Worm (Caenorhabditis elegans) whole organism, L3 larva: Measurements from ENCODE around the gene Y82E9BR.22.

Source experiments
- R02D3.7 ChIP-seq: fragments of 150-350 bp; optimal IDR thresholded peaks from 2 replicates; lab custom pipeline; 2014; ENCODE audit warnings: missing biosample characterization, missing genetic modification characterization
- ZK546.5 ChIP-seq: sonication (generic microtip); optimal IDR thresholded peaks from 2 replicates; lab custom pipeline; 2017; ENCODE audit warnings: missing biosample characterization, missing genetic modification characterization
- ama-1 ChIP-seq: fragments of 150-350 bp; optimal IDR thresholded peaks from 2 replicates; lab custom pipeline; 2018
- ceh-16 ChIP-seq: sonication (generic microtip); optimal IDR thresholded peaks from 2 replicates; lab custom pipeline; 2017; ENCODE audit warnings: missing biosample characterization, missing genetic modification characterization
- ceh-9 ChIP-seq: sonication (generic microtip); optimal IDR thresholded peaks from 2 replicates; lab custom pipeline; 2018; ENCODE audit warnings: missing biosample characterization, missing genetic modification characterization
- egl-27 ChIP-seq: sonication (generic microtip); optimal IDR thresholded peaks from 4 replicates; lab custom pipeline; 2017; ENCODE audit warnings: missing biosample characterization, missing genetic modification reagents, missing genetic modification characterization
- egl-5 ChIP-seq: fragments of 150-350 bp; optimal IDR thresholded peaks from 2 replicates; lab custom pipeline; 2017; ENCODE audit warnings: missing biosample characterization, missing genetic modification reagents, missing genetic modification characterization, inconsistent platforms
- elt-1 ChIP-seq: fragments of 150-350 bp; optimal IDR thresholded peaks from 2 replicates; lab custom pipeline; 2014; ENCODE audit warnings: missing biosample characterization, missing genetic modification characterization
- elt-2 ChIP-seq: sonication (generic microtip); optimal IDR thresholded peaks from 2 replicates; lab custom pipeline; 2016; ENCODE audit warnings: missing genetic modification reagents, mild to moderate bottlenecking, missing genetic modification characterization, missing compliant biosample characterization
- fkh-10 ChIP-seq: sonication (generic microtip); optimal IDR thresholded peaks from 2 replicates; lab custom pipeline; 2017; ENCODE audit warnings: missing biosample characterization, missing genetic modification reagents, missing genetic modification characterization
- fkh-2 ChIP-seq: fragments of 150-350 bp; optimal IDR thresholded peaks from 2 replicates; lab custom pipeline; 2014; ENCODE audit warnings: missing biosample characterization, missing genetic modification reagents, missing genetic modification characterization
- fos-1 ChIP-seq: fragments of 150-350 bp; optimal IDR thresholded peaks from 2 replicates; lab custom pipeline; 2014; ENCODE audit warnings: missing biosample characterization, missing genetic modification characterization
- hmg-11 ChIP-seq: sonication (generic microtip); optimal IDR thresholded peaks from 2 replicates; lab custom pipeline; 2016; ENCODE audit warnings: missing genetic modification characterization, missing compliant biosample characterization
- lin-15B ChIP-seq: fragments of 150-350 bp; optimal IDR thresholded peaks from 2 replicates; lab custom pipeline; 2014; ENCODE audit warnings: missing biosample characterization, missing genetic modification characterization
- lin-39 ChIP-seq: fragments of 150-350 bp; optimal IDR thresholded peaks from 2 replicates; lab custom pipeline; 2018; ENCODE audit warnings: missing biosample characterization, missing genetic modification reagents, missing genetic modification characterization
- lsy-12 ChIP-seq: sonication (generic microtip); optimal IDR thresholded peaks from 2 replicates; lab custom pipeline; 2016; ENCODE audit warnings: mild to moderate bottlenecking, missing genetic modification characterization, missing compliant biosample characterization
- mdl-1 ChIP-seq: fragments of 150-350 bp; optimal IDR thresholded peaks from 2 replicates; lab custom pipeline; 2014; ENCODE audit warnings: missing biosample characterization, missing genetic modification characterization
- nfya-1 ChIP-seq: sonication (generic microtip); optimal IDR thresholded peaks from 2 replicates; lab custom pipeline; 2017; ENCODE audit warnings: missing genetic modification characterization, mild to moderate bottlenecking, missing compliant biosample characterization, antibody characterized with exemption, moderate library complexity; ENCODE audit not compliant: insufficient read depth
- nhr-11 ChIP-seq: fragments of 150-350 bp; optimal IDR thresholded peaks from 2 replicates; lab custom pipeline; 2014; ENCODE audit warnings: missing biosample characterization, missing genetic modification characterization
- nhr-12 ChIP-seq: fragments of 150-350 bp; optimal IDR thresholded peaks from 2 replicates; lab custom pipeline; 2014; ENCODE audit warnings: missing biosample characterization, missing genetic modification characterization
- nhr-237 ChIP-seq: fragments of 150-350 bp; optimal IDR thresholded peaks from 2 replicates; lab custom pipeline; 2014; ENCODE audit warnings: missing biosample characterization, missing genetic modification characterization
- nhr-28 ChIP-seq: fragments of 150-350 bp; optimal IDR thresholded peaks from 2 replicates; lab custom pipeline; 2014; ENCODE audit warnings: missing biosample characterization, missing genetic modification characterization
- nhr-67 ChIP-seq: fragments of 150-350 bp; optimal IDR thresholded peaks from 2 replicates; lab custom pipeline; 2014; ENCODE audit warnings: missing biosample characterization, missing genetic modification characterization
- nhr-76 ChIP-seq: fragments of 150-350 bp; sonication (generic microtip); optimal IDR thresholded peaks from 5 replicates; lab custom pipeline; 2014; ENCODE audit warnings: missing biosample characterization, missing genetic modification characterization
- pha-4 ChIP-seq: fragments of 150-350 bp; optimal IDR thresholded peaks from 2 replicates; lab custom pipeline; 2014; ENCODE audit warnings: missing biosample characterization, missing genetic modification reagents, missing genetic modification characterization
- pqm-1 ChIP-seq: fragments of 150-350 bp; optimal IDR thresholded peaks from 2 replicates; lab custom pipeline; 2017; ENCODE audit warnings: missing biosample characterization, missing genetic modification characterization, inconsistent platforms
- sea-2 ChIP-seq: fragments of 150-350 bp; sonication (generic microtip); optimal IDR thresholded peaks from 4 replicates; lab custom pipeline; 2014; ENCODE audit warnings: missing biosample characterization, missing genetic modification reagents, missing genetic modification characterization
- tbx-2 ChIP-seq: sonication (generic microtip); optimal IDR thresholded peaks from 2 replicates; lab custom pipeline; 2016; ENCODE audit warnings: mild to moderate bottlenecking, missing genetic modification characterization, missing compliant biosample characterization
- unc-62 ChIP-seq: fragments of 150-350 bp; sonication (generic microtip); optimal IDR thresholded peaks from 4 replicates; lab custom pipeline; 2014; ENCODE audit warnings: missing biosample characterization, missing genetic modification reagents, missing genetic modification characterization
- ztf-11 ChIP-seq: fragments of 150-350 bp; optimal IDR thresholded peaks from 2 replicates; lab custom pipeline; 2014; ENCODE audit warnings: missing biosample characterization, missing genetic modification characterization
- ztf-4 ChIP-seq: fragments of 150-350 bp; optimal IDR thresholded peaks from 2 replicates; lab custom pipeline; 2014; ENCODE audit warnings: missing biosample characterization, missing genetic modification characterization

Y82E9BR.22 gene

DNA sequence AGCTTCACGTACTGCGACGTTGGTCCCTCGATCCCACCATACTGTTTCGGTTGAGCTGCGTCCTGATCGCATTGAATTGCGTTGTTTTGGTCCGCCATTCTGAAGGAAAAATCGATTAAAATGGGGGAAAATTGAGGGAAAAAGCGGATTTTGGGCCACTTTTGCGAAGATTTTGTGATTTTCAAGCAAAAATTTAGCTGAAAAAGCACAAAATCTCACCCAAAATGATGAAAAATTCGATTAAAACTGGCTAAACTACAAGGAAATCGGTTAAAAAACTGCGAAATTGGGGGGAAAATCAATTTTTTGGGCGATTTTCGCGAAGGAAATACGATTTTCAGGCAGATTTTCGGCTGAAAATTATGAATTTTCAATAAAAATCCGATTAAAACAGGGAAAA is 8.1 kb upstream of the Y82E9BR.22 start, which contains the start of gene elc-1:
elc-1 (minus strand) TSS at position 101 of the 400 bp plus-strand sequence.
- no peak for TF ChIP-seq lin-39 (tag; lab: Kevin White, UChicago)
- TF ChIP-seq nhr-237 (tag; lab: Kevin White, UChicago): no peak
- TF ChIP-seq R02D3.7: no peak
- no peak for TF ChIP-seq egl-5
- no peak for TF ChIP-seq sea-2 (GFP tag; lab: Kevin White, UChicago)
- no peak for TF ChIP-seq fos-1 (tag; lab: Kevin White, UChicago)
- TF ChIP-seq ceh-9 (tag; lab: Kevin White, UChicago): no peak
- no peak for TF ChIP-seq nfya-1
- TF ChIP-seq egl-27 (tag; lab: Kevin White, UChicago): no peak
- TF ChIP-seq pha-4: no peak

DNA sequence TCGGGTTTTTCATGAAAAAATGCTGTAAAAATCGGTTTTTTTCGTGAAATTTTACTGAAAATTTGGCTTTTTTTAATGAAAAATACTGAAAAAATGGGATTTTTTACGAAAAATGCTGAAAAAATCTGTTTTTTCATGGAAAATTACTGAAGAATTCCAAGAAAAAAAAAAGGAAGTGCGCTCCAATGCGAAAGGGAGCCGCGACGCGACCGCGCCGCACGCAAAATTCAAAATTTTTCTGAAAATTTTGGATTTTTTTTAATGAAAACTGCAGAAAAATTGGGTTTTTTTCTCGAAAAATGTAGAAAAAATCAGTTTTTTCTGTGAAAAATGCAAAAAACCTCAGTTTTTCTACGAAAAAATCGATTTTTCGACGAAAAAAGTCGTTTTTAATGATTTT is 7.5 kb upstream of the Y82E9BR.22 start:
- TF ChIP-seq nhr-67: no peak
- TF ChIP-seq ztf-4 (tag; lab: Kevin White, UChicago): no peak
- no peak for TF ChIP-seq ceh-16 (tag; lab: Kevin White, UChicago)
- TF ChIP-seq fkh-2 (tag; lab: Kevin White, UChicago): no peak
- TF ChIP-seq pha-4: no peak
- TF ChIP-seq nhr-237 (tag; lab: Kevin White, UChicago): no peak
- no peak for TF ChIP-seq nhr-11 (tag; lab: Kevin White, UChicago)
- TF ChIP-seq lin-39 (tag; lab: Kevin White, UChicago): no peak
- TF ChIP-seq nfya-1: no peak
- no peak for TF ChIP-seq nhr-28 (tag; lab: Kevin White, UChicago)
- no peak for TF ChIP-seq ama-1 (lab: Kevin White, UChicago)
- TF ChIP-seq nhr-12 (tag; lab: Kevin White, UChicago): no peak
- no peak for TF ChIP-seq nhr-76
- no peak for TF ChIP-seq tbx-2 (tag; lab: Kevin White, UChicago)
- no peak for TF ChIP-seq pqm-1 (tag; lab: Kevin White, UChicago)
- no peak for TF ChIP-seq egl-5
- TF ChIP-seq mdl-1 (tag; lab: Kevin White, UChicago): no peak
- no peak for TF ChIP-seq lin-15B
- TF ChIP-seq elt-2 (tag; lab: Kevin White, UChicago): no peak
- TF ChIP-seq fos-1 (tag; lab: Kevin White, UChicago): no peak

DNA sequence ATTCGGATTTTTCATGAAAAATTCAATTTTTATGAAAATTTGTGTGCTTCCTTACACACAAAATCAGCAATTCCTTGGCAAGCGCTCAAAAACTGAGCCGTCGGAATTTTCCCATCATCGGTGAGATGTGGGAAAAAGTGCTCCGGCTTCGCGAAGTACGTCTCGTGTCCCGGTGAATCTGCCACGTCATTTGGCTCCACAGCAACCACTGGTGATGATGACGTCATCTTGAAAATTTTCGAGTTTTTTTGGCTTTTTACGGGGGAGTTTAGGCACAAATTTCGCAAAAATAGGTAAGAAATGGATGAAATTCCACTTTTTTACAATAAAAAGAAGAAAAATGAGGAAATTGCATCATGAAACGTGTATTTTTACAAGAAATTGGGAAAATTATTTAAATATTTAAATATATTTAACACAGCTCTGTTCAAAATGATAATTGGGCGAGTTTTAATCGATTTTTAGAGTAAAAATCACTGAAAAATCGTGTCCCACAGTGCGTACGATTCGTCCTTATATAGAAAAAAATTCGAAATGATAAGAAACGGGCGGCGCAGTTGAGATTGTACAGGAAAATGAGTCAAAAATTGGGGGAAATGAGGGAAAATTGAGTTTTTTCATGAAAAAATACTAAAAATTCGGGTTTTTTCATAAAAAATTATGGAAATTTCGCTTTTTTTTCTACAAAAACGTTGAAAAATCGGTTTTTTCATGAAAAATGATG is 5.0 kb upstream of the Y82E9BR.22 start, which contains the start of gene Y82E9BR.14:
Y82E9BR.14 (minus strand) TSS at position 227 of the 724 bp plus-strand sequence.
- no peak for TF ChIP-seq ztf-11 (tag; lab: Kevin White, UChicago)
- TF ChIP-seq lsy-12 (tag; lab: Kevin White, UChicago): no peak
- no peak for TF ChIP-seq hmg-11
- no peak for TF ChIP-seq ZK546.5
- TF ChIP-seq unc-62 (GFP tag; lab: Kevin White, UChicago): no peak
- TF ChIP-seq fkh-10 (GFP tag; lab: Kevin White, UChicago): no peak
- TF ChIP-seq elt-2 (tag; lab: Kevin White, UChicago): peak; percentile 45
- no peak for TF ChIP-seq mdl-1 (tag; lab: Kevin White, UChicago)
- peak; percentile 19 for TF ChIP-seq pqm-1 (tag; lab: Kevin White, UChicago)
- TF ChIP-seq lin-15B: no peak

DNA sequence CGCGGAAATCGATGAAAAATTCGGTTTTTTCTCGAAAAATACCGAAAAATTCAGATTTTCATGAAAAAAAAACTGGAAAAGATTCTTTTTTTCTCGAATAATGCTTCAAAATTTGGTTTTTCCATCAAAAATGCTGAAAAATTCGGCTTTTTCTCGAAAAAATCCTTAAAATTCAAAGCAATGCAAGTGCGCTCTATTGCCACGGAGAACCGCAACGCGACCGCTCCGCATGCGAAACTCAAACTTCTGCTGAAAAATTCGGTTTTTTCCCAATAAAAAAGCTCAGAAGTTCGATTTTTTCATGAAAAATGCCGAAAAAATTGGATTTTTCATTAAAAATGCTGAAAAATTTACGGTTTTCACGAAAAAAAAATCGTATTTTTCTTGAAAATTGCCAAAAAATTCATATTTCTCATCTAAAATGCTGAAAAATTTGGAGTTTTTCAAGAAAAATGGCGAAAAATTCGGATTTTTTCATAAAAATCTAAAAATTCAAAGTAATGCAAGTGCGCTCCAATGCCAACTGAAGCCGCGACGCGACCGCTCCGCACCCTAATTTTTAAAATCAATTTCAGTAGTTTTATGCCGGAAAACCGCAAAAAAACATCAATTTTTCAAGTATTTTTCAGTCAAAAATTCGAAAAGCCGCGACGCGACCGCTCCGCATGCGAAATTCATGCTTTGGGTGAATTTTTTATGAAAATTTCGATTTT is 4.2 kb upstream of the Y82E9BR.22 start:
- TF ChIP-seq ztf-11 (tag; lab: Kevin White, UChicago): no peak
- TF ChIP-seq nfya-1: no peak
- no peak for TF ChIP-seq elt-1 (tag; lab: Kevin White, UChicago)
- no peak for TF ChIP-seq lin-15B
- no peak for TF ChIP-seq nhr-237 (tag; lab: Kevin White, UChicago)
- TF ChIP-seq, all 47 proteins: peak for 0

DNA sequence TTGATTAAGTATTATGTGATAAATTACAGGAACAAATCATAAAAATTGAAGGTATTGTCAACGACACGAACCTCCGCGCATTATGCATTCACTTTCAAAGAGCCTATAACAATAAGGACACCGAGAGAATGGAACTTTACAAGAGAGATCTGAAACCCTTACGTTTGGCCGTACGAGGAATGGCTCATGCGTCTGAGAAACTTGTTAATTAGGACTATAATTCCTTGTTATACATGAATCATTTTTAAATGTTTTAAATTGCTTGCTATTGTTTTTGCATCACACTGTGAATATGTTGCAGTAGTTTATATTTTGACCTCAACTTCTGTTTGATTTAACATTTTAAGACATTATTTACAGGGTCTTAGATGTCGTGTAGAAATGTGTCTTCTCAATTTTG is 5.9 kb downstream of the Y82E9BR.22 start, which contains the start of gene pals-18:
pals-18 (plus strand) TSS at position 301 of the 400 bp plus-strand sequence.
- TF ChIP-seq ZK546.5 (no peak), elt-1 (tag; lab: Kevin White, UChicago) (no peak)
